Fruit fly (Drosophila melanogaster): Measurements from ENCODE around the gene Dhrs4.

The Dhrs4 gene

dm6 chr3L:5096674-5097073, 44.8 kb downstream of the Dhrs4 start:
- TF ChIP-seq CTCF (optimal IDR thresholded peaks at IDR 0.05) (no peak), CG8478 (optimal IDR thresholded peaks at IDR 0.05) (no peak)
